Fruit fly (Drosophila melanogaster) whole organism, prepupa: ENCODE results near the gene Awh.

ENCODE experiments used
- Blimp-1 ChIP-seq: fragments of 200-800 bp; sonication (Bioruptor generic); optimal IDR thresholded peaks from 3 replicates; lab custom pipeline; 2017; ENCODE audit warnings: missing biosample characterization, missing genetic modification characterization, mild to moderate bottlenecking, moderate library complexity, missing genetic modification reagents
- CG10631 ChIP-seq: fragments of 200-800 bp; sonication (Bioruptor generic); optimal IDR thresholded peaks from 2 replicates; lab custom pipeline; 2016; ENCODE audit warnings: missing biosample characterization, missing genetic modification characterization
- CG10669 ChIP-seq: fragments of 200-800 bp; sonication (Bioruptor generic); optimal IDR thresholded peaks from 3 replicates; lab custom pipeline; 2018; ENCODE audit warnings: missing biosample characterization, mild to moderate bottlenecking, missing genetic modification characterization, moderate library complexity
- CG11762 ChIP-seq: fragments of 200-800 bp; sonication (Bioruptor generic); optimal IDR thresholded peaks from 3 replicates; lab custom pipeline; 2016; ENCODE audit warnings: missing biosample characterization, missing genetic modification characterization; ENCODE audit not compliant: insufficient read depth
- CG11902 ChIP-seq: fragments of 200-800 bp; sonication (Bioruptor generic); optimal IDR thresholded peaks from 3 replicates; lab custom pipeline; 2016; ENCODE audit warnings: missing biosample characterization, missing genetic modification characterization
- CG15336 ChIP-seq: fragments of 200-800 bp; sonication (Bioruptor generic); IDR thresholded peaks from 2 replicates; pipeline ENCODE4 v1.3.6; 2022; ENCODE audit warnings: missing biosample characterization, missing genetic modification characterization
- CG31627 ChIP-seq: fragments of 200-800 bp; sonication (Bioruptor generic); optimal IDR thresholded peaks from 3 replicates; lab custom pipeline; 2016; ENCODE audit warnings: missing biosample characterization, missing genetic modification characterization
- CG32006 ChIP-seq: fragments of 200-800 bp; sonication (Bioruptor generic); optimal IDR thresholded peaks from 3 replicates; lab custom pipeline; 2017; ENCODE audit warnings: missing biosample characterization, mild to moderate bottlenecking, missing genetic modification characterization
- CG34406 ChIP-seq: fragments of 200-800 bp; sonication (Bioruptor generic); optimal IDR thresholded peaks from 3 replicates; lab custom pipeline; 2016; ENCODE audit warnings: missing biosample characterization, missing genetic modification characterization
- CG3919 ChIP-seq: fragments of 200-800 bp; sonication (Bioruptor generic); optimal IDR thresholded peaks from 3 replicates; lab custom pipeline; 2016; ENCODE audit warnings: missing biosample characterization, missing genetic modification characterization
- CG4318 ChIP-seq: fragments of 200-800 bp; sonication (Bioruptor generic); optimal IDR thresholded peaks from 3 replicates; lab custom pipeline; 2017; ENCODE audit warnings: missing biosample characterization, mild to moderate bottlenecking, missing genetic modification characterization
- CG6163 ChIP-seq: fragments of 200-800 bp; sonication (Bioruptor generic); IDR thresholded peaks from 3 replicates; pipeline ENCODE4 v1.3.6; 2022; ENCODE audit warnings: missing biosample characterization, missing genetic modification characterization
- CG6276 ChIP-seq: fragments of 200-800 bp; sonication (Bioruptor generic); optimal IDR thresholded peaks from 2 replicates; lab custom pipeline; 2017; ENCODE audit warnings: missing biosample characterization, mild to moderate bottlenecking, missing genetic modification characterization
- CG6792 ChIP-seq: fragments of 200-800 bp; sonication (Bioruptor generic); optimal IDR thresholded peaks from 3 replicates; lab custom pipeline; 2016; ENCODE audit warnings: missing biosample characterization, missing genetic modification characterization
- CG6808 ChIP-seq: fragments of 200-800 bp; sonication (Bioruptor generic); optimal IDR thresholded peaks from 3 replicates; lab custom pipeline; 2017; ENCODE audit warnings: missing biosample characterization, missing genetic modification characterization, mild to moderate bottlenecking, moderate library complexity, missing genetic modification reagents
- CG8119 ChIP-seq: fragments of 200-800 bp; sonication (Bioruptor generic); IDR thresholded peaks from 3 replicates; pipeline ENCODE4 v1.3.6; 2022; ENCODE audit warnings: missing biosample characterization, missing genetic modification characterization
- CG8632 ChIP-seq: fragments of 200-800 bp; sonication (Bioruptor generic); optimal IDR thresholded peaks from 3 replicates; lab custom pipeline; 2016; ENCODE audit warnings: missing biosample characterization, missing genetic modification characterization
- CG9139 ChIP-seq: fragments of 200-800 bp; sonication (Bioruptor generic); optimal IDR thresholded peaks from 3 replicates; lab custom pipeline; 2017; ENCODE audit warnings: missing biosample characterization, mild to moderate bottlenecking, missing genetic modification characterization
- Eip78C ChIP-seq: fragments of 200-800 bp; sonication (Bioruptor generic); peaks from one replicate; lab custom pipeline; 2016; ENCODE audit warnings: missing biosample characterization, missing genetic modification characterization
- Eip93F ChIP-seq: fragments of 200-800 bp; sonication (Bioruptor generic); optimal IDR thresholded peaks from 2 replicates; lab custom pipeline; 2016; ENCODE audit warnings: missing biosample characterization, mild to moderate bottlenecking, missing genetic modification characterization
- Ets21C ChIP-seq: fragments of 200-800 bp; sonication (Bioruptor generic); optimal IDR thresholded peaks from 3 replicates; lab custom pipeline; 2016; ENCODE audit warnings: missing biosample characterization, missing genetic modification characterization
- Ets96B ChIP-seq: fragments of 200-800 bp; optimal IDR thresholded peaks from 2 replicates; lab custom pipeline; 2019; ENCODE audit warnings: missing biosample characterization, mild to moderate bottlenecking, missing genetic modification characterization, moderate library complexity
- Gug ChIP-seq: fragments of 200-800 bp; sonication (Bioruptor generic); IDR thresholded peaks from 2 replicates; pipeline ENCODE4 v1.3.6; 2022; ENCODE audit warnings: missing biosample characterization, missing genetic modification characterization
- Hr39 ChIP-seq: fragments of 200-800 bp; sonication (Bioruptor generic); optimal IDR thresholded peaks from 2 replicates; lab custom pipeline; 2016; ENCODE audit warnings: missing biosample characterization, missing genetic modification characterization
- Hr4 ChIP-seq: fragments of 200-800 bp; sonication (Bioruptor generic); optimal IDR thresholded peaks from 3 replicates; lab custom pipeline; 2016; ENCODE audit warnings: missing biosample characterization, missing genetic modification characterization
- Lpt ChIP-seq: fragments of 200-800 bp; sonication (Bioruptor generic); optimal IDR thresholded peaks from 3 replicates; lab custom pipeline; 2016; ENCODE audit warnings: missing biosample characterization, missing genetic modification characterization
- Met ChIP-seq: fragments of 200-800 bp; sonication (Bioruptor generic); optimal IDR thresholded peaks from 3 replicates; lab custom pipeline; 2016; ENCODE audit warnings: missing biosample characterization, missing genetic modification characterization
- OdsH ChIP-seq: fragments of 200-800 bp; sonication (Bioruptor generic); optimal IDR thresholded peaks from 3 replicates; lab custom pipeline; 2016; ENCODE audit warnings: missing biosample characterization, missing genetic modification characterization
- Smox ChIP-seq: fragments of 200-800 bp; sonication (Bioruptor generic); optimal IDR thresholded peaks from 3 replicates; lab custom pipeline; 2016; ENCODE audit warnings: missing biosample characterization, missing genetic modification characterization
- Sox14 ChIP-seq: fragments of 200-800 bp; sonication (Bioruptor generic); optimal IDR thresholded peaks from 3 replicates; lab custom pipeline; 2016; ENCODE audit warnings: missing biosample characterization, missing genetic modification characterization
- acj6 ChIP-seq: fragments of 200-800 bp; sonication (Bioruptor generic); optimal IDR thresholded peaks from 3 replicates; lab custom pipeline; 2016; ENCODE audit warnings: missing biosample characterization, missing genetic modification characterization
- dac ChIP-seq: fragments of 200-800 bp; sonication (Bioruptor generic); optimal IDR thresholded peaks from 2 replicates; lab custom pipeline; 2017; ENCODE audit warnings: missing biosample characterization, mild to moderate bottlenecking, missing genetic modification characterization
- dsx ChIP-seq: fragments of 200-800 bp; optimal IDR thresholded peaks from 3 replicates; lab custom pipeline; 2019; ENCODE audit warnings: missing biosample characterization, mild to moderate bottlenecking, missing genetic modification characterization, moderate library complexity; ENCODE audit not compliant: poor library complexity, severe bottlenecking
- eg ChIP-seq: fragments of 200-800 bp; sonication (Bioruptor generic); IDR thresholded peaks from 3 replicates; pipeline ENCODE4 v1.3.6; 2022; ENCODE audit warnings: missing biosample characterization, missing genetic modification characterization
- esn ChIP-seq: fragments of 200-800 bp; sonication (Bioruptor generic); optimal IDR thresholded peaks from 2 replicates; lab custom pipeline; 2016; ENCODE audit warnings: missing biosample characterization, mild to moderate bottlenecking, missing genetic modification characterization, moderate library complexity
- fd59A ChIP-seq: fragments of 200-800 bp; sonication (Bioruptor generic); optimal IDR thresholded peaks from 2 replicates; lab custom pipeline; 2017; ENCODE audit warnings: missing biosample characterization, mild to moderate bottlenecking, missing genetic modification characterization, missing genetic modification reagents
- fd85E ChIP-seq: fragments of 200-800 bp; sonication (Bioruptor generic); optimal IDR thresholded peaks from 3 replicates; lab custom pipeline; 2016; ENCODE audit warnings: missing biosample characterization, missing genetic modification characterization
- fkh ChIP-seq: fragments of 200-800 bp; sonication (Bioruptor generic); optimal IDR thresholded peaks from 3 replicates; lab custom pipeline; 2017; ENCODE audit warnings: missing biosample characterization, mild to moderate bottlenecking, missing genetic modification characterization, moderate library complexity
- lz ChIP-seq: fragments of 200-800 bp; sonication (Bioruptor generic); optimal IDR thresholded peaks from 3 replicates; lab custom pipeline; 2016; ENCODE audit warnings: missing biosample characterization, missing genetic modification characterization
- pdm3 ChIP-seq: fragments of 200-800 bp; sonication (Bioruptor generic); optimal IDR thresholded peaks from 3 replicates; lab custom pipeline; 2016; ENCODE audit warnings: missing biosample characterization, missing genetic modification characterization
- salr ChIP-seq, 2 experiments: fragments of 200-800 bp; sonication (Bioruptor generic); optimal IDR thresholded peaks; 3 replicates each; lab custom pipeline; 2016 to 2018; ENCODE audit warnings: missing biosample characterization in 2 of 2, missing genetic modification characterization in 2 of 2, mild to moderate bottlenecking in 1 of 2
- ss ChIP-seq, 2 experiments: fragments of 200-800 bp; sonication (Bioruptor generic); optimal IDR thresholded peaks; 2 replicates in 1 of 2; 3 replicates in 1 of 2; lab custom pipeline; 2017 to 2018; ENCODE audit warnings: mild to moderate bottlenecking in 2 of 2, missing biosample characterization in 2 of 2, missing genetic modification characterization in 2 of 2, moderate library complexity in 1 of 2
- svp ChIP-seq: fragments of 200-800 bp; sonication (Bioruptor generic); peaks from one replicate; lab custom pipeline; 2016; ENCODE audit warnings: missing biosample characterization, missing genetic modification characterization
- topi ChIP-seq: fragments of 200-800 bp; sonication (Bioruptor generic); optimal IDR thresholded peaks from 3 replicates; lab custom pipeline; 2016; ENCODE audit warnings: missing biosample characterization, missing genetic modification characterization
- vri ChIP-seq: fragments of 200-800 bp; sonication (Bioruptor generic); optimal IDR thresholded peaks from 3 replicates; lab custom pipeline; 2016; ENCODE audit warnings: missing biosample characterization, mild to moderate bottlenecking, missing genetic modification characterization

Awh gene

DNA sequence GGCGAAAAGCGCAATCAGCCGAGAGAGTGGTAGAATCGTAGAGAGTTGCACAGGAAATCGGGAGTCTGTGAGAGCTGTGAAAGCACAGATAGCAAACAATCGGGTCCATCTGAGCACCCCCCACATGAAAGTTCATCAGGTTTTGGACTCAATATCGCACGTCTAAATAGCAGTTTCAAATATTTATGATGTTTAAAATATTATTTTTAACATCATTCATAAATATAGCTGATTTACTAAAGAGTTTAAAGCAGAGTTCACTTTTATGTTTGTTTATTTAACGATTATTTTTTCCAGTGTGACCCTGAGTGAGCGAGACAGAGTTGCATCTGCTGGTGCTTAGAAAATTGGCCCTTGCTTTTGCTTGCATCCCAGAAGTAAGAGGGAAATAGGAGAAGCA, 44.7 kb upstream of the Awh start:
- TF ChIP-seq acj6 (GFP tag; lab: Kevin White, UChicago): no peak
- TF ChIP-seq lz (GFP tag; lab: Kevin White, UChicago): no peak
- TF ChIP-seq CG10631 (GFP tag; lab: Kevin White, UChicago): no peak
- peak in 1 of 2 experiments; percentile 18 for TF ChIP-seq ss (GFP tag; optimal IDR thresholded peaks at IDR 0.05; lab: Kevin White, UChicago)
- TF ChIP-seq Ets96B (tag; lab: Kevin White, UChicago): peak; percentile 42
- peak; percentile 2 for TF ChIP-seq OdsH (GFP tag; lab: Kevin White, UChicago)
- 0 out of 3 replicates have a peak, but pooled peaks have one; percentile 34 for TF ChIP-seq CG8119 (GFP tag; lab: Robert Waterston, UW)
- peak; percentile 30 for TF ChIP-seq CG4318
- peak; percentile 1 for TF ChIP-seq fd59A
- no peak for TF ChIP-seq CG8632 (GFP tag; lab: Kevin White, UChicago)
- peak; percentile 39; the same call in 1 of the 2 replicates for TF ChIP-seq CG15336 (GFP tag; lab: Robert Waterston, UW)
- peak; percentile 43; the same call in 1 of the 3 replicates for TF ChIP-seq CG6163 (GFP tag; lab: Robert Waterston, UW)
- peak; percentile 22 for TF ChIP-seq dsx (GFP tag; lab: Kevin White, UChicago)
- TF ChIP-seq Gug (GFP tag; lab: Robert Waterston, UW): peak; percentile 17; the same call in 1 of the 2 replicates
- TF ChIP-seq, all 60 proteins: peak for 10

- no peak for TF ChIP-seq Gug (GFP tag; lab: Robert Waterston, UW)
- peak; percentile 13 for TF ChIP-seq OdsH (GFP tag; lab: Kevin White, UChicago)
- TF ChIP-seq Sox14 (GFP tag; lab: Kevin White, UChicago): no peak
- peak in 1 of 2 experiments; percentile 1 for TF ChIP-seq ss (GFP tag; optimal IDR thresholded peaks at IDR 0.05; lab: Kevin White, UChicago)
- no peak for TF ChIP-seq CG31627
- TF ChIP-seq CG6808 (GFP tag; lab: Kevin White, UChicago): no peak
- TF ChIP-seq topi: peak; percentile 17
- no peak for TF ChIP-seq pdm3 (GFP tag; lab: Kevin White, UChicago)
- no peak for TF ChIP-seq fd85E (GFP tag; lab: Kevin White, UChicago)
- peak; percentile 17 for TF ChIP-seq Hr39
- no peak for TF ChIP-seq Ets21C (GFP tag; lab: Kevin White, UChicago)
- no peak for TF ChIP-seq vri (GFP tag; lab: Kevin White, UChicago)
- peak; percentile 5 for TF ChIP-seq CG10669 (GFP tag; lab: Kevin White, UChicago)
- TF ChIP-seq svp (GFP tag; lab: Kevin White, UChicago): peak; percentile 65
- TF ChIP-seq eg (GFP tag; lab: Robert Waterston, UW): no peak
- TF ChIP-seq Met (GFP tag; lab: Kevin White, UChicago): peak; percentile 10
- TF ChIP-seq Eip78C (GFP tag; lab: Kevin White, UChicago): peak; percentile 61
- TF ChIP-seq CG8632 (GFP tag; lab: Kevin White, UChicago): no peak
- peak; percentile 40 for TF ChIP-seq Eip93F (GFP tag; lab: Kevin White, UChicago)
- no peak for TF ChIP-seq CG6163 (GFP tag; lab: Robert Waterston, UW)
- no peak for TF ChIP-seq CG11902 (GFP tag; lab: Kevin White, UChicago)
- TF ChIP-seq CG32006 (GFP tag; lab: Kevin White, UChicago): peak; percentile 46
- peak; percentile 7 for TF ChIP-seq CG6276
- no peak for TF ChIP-seq CG9139 (GFP tag; lab: Kevin White, UChicago)
- peak; percentile 38 for TF ChIP-seq Hr4 (GFP tag; lab: Kevin White, UChicago)
- no peak for TF ChIP-seq Smox (GFP tag; lab: Kevin White, UChicago)
Observed at dm6 chr3L:3801813-3802212, 44.2 kb upstream of the Awh start.

DNA sequence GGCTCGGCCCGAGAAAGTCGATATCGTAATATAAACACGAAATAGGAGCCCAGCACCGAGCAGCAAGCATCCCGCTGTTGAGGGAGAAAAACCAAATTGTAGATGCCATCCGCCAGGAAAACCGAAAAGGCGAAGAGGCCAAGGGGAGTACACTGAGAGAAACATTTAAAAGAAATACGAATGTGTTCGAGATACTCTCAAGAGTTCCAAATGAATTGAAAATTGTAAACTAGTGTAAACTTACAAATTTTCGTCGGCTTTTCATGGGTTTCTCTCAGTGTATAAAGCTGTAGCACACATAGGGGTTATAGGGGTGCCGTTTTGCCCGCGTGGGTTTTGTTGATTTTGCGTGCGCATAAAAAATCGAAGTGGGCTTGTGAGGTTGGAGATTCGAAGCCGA, 43.3 kb upstream of the Awh start:
- TF ChIP-seq OdsH (GFP tag; lab: Kevin White, UChicago) (peak; percentile 78), CG6792 (GFP tag; lab: Kevin White, UChicago) (peak; percentile 78), lz (GFP tag; lab: Kevin White, UChicago) (peak; percentile 78), Eip93F (GFP tag; lab: Kevin White, UChicago) (peak; percentile 5), acj6 (GFP tag; lab: Kevin White, UChicago) (peak; percentile 76), CG8632 (GFP tag; lab: Kevin White, UChicago) (peak; percentile 65), esn (GFP tag; lab: Kevin White, UChicago) (peak; percentile 87), salr (GFP tag; optimal IDR thresholded peaks at IDR 0.05; lab: Kevin White, UChicago) (peak; percentile 55 to 57), Lpt (peak; percentile 49), svp (GFP tag; lab: Kevin White, UChicago) (no peak), topi (peak; percentile 47), CG3919 (GFP tag; lab: Kevin White, UChicago) (peak; percentile 56), CG11762 (GFP tag; lab: Kevin White, UChicago) (no peak), Eip78C (GFP tag; lab: Kevin White, UChicago) (peak; percentile 95), Ets96B (tag; lab: Kevin White, UChicago) (peak; percentile 43), dac (GFP tag; lab: Kevin White, UChicago) (peak; percentile 6), Blimp-1 (GFP tag; lab: Kevin White, UChicago) (no peak), fkh (peak; percentile 45), CG34406 (GFP tag; lab: Kevin White, UChicago) (peak; percentile 66), Hr4 (GFP tag; lab: Kevin White, UChicago) (peak; percentile 78), dsx (GFP tag; lab: Kevin White, UChicago) (peak; percentile 69), Met (GFP tag; lab: Kevin White, UChicago) (peak; percentile 87)
